Worm (Caenorhabditis elegans): ENCODE results near the gene F59A1.16.

The F59A1.16 gene

DNA sequence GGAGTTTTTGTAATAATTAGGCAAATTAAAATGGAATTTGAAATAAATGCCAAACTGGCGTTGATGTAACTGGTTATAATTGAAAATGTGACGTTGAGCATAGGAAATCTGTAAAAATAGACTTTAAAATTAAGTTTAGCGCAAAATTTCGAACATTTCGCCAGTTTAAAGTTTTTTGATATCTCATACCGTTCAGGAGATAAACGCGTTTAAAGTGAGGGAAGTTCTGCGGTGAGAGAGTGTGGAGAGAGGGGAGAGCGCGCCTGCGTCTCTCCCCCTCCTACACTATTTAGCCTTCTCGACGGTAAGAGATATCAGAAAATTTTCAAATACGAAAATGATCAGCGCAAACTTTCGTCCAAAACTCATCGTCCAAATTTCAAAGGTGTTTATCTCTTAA lies 8.2 kb downstream of the F59A1.16 start, which contains the start of gene str-92:
Gene str-92 (minus strand): TSS at position 101 of the 400 bp plus-strand sequence.
- no peak for TF ChIP-seq ceh-24 (tag; optimal IDR thresholded peaks at IDR 0.05)
- TF ChIP-seq ceh-34 (tag; optimal IDR thresholded peaks at IDR 0.05) = no peak
- TF ChIP-seq nfya-1 (tag; optimal IDR thresholded peaks at IDR 0.05) = no peak
- no peak for TF ChIP-seq tbx-2 (tag; optimal IDR thresholded peaks at IDR 0.05)
- TF ChIP-seq hlh-6 (tag; optimal IDR thresholded peaks at IDR 0.05) = no peak
- TF ChIP-seq rnt-1 (tag; optimal IDR thresholded peaks at IDR 0.05) = no peak
- no peak for TF ChIP-seq dve-1 (tag; optimal IDR thresholded peaks at IDR 0.05)
- TF ChIP-seq hlh-13 (GFP tag; optimal IDR thresholded peaks at IDR 0.05) = no peak
- no peak for TF ChIP-seq C08G9.2 (tag; optimal IDR thresholded peaks at IDR 0.05)
- TF ChIP-seq K02D7.2 (tag; optimal IDR thresholded peaks at IDR 0.05) = no peak
- TF ChIP-seq pha-4 (tag; optimal IDR thresholded peaks at IDR 0.05) = no peak
- no peak for TF ChIP-seq npax-4 (tag; optimal IDR thresholded peaks at IDR 0.05)

DNA sequence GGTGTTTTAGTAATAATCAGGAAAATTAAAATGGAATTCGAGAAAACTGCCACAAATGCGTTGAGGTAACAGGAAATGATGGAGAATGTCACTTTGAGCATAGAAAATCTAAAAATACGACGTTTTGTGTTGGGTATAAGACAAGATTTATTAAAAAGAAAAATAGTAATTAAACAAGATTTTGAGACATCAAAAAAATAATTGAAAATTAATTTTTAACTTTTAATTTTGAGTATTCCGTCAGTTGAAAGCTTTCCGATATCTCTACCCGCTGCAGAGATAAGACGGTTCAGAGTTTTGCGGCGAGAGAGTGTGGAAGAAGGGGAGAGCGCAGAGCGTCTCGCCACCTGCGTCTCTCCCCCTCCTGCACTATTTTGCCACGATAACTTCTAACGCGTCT lies 11.4 kb downstream of the F59A1.16 start, which contains the start of gene str-93:
Gene str-93 (minus strand): TSS at position 101 of the 400 bp plus-strand sequence.
- no peak for TF ChIP-seq hlh-8 (tag; optimal IDR thresholded peaks at IDR 0.05)
- TF ChIP-seq ama-1 (optimal IDR thresholded peaks at IDR 0.05) = no peak
- no peak for TF ChIP-seq T23F11.4 (GFP tag; optimal IDR thresholded peaks at IDR 0.05)
- no peak for TF ChIP-seq che-1 (tag; optimal IDR thresholded peaks at IDR 0.05)
- no peak for TF ChIP-seq pha-2 (tag; optimal IDR thresholded peaks at IDR 0.05)
- TF ChIP-seq pqm-1 (tag; optimal IDR thresholded peaks at IDR 0.05) = no peak
- no peak for TF ChIP-seq ceh-2 (tag; optimal IDR thresholded peaks at IDR 0.05)
- TF ChIP-seq K09A11.1 (tag; optimal IDR thresholded peaks at IDR 0.05; ENCODE audit: insufficient read depth) = no peak
- no peak for TF ChIP-seq dmd-4 (tag; optimal IDR thresholded peaks at IDR 0.05; ENCODE audit: borderline replicate concordance)
- no peak for TF ChIP-seq sox-2 (GFP tag; IDR thresholded peaks at IDR 0.05)
- TF ChIP-seq tbx-7 (tag; optimal IDR thresholded peaks at IDR 0.05) = no peak
- no peak for TF ChIP-seq unc-55 (GFP tag; optimal IDR thresholded peaks at IDR 0.05)
- TF ChIP-seq pha-4 (tag; optimal IDR thresholded peaks at IDR 0.05) = no peak

DNA sequence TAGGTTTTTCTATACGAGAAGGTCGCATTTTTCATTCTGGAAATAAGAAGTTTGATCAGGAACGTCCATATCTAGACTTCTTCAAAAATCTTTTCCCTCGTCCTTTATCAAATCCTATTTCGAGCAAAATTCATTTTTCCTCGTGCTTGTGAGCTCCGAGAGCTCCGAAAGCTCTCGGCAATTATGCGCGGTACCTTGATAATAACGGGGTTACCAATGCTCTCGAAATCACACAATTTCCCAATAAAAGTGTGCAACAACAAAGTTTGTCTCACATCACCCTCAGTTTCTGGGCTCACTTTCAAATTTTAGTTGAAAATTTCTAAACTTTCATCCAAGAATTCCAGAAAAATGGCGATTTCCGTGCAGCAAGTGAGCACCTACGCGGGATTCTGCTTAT lies 16.2 kb downstream of the F59A1.16 start, which contains the start of gene str-89:
Gene str-89 (plus strand): TSS at position 301 of the 400 bp plus-strand sequence.
- TF ChIP-seq zip-5 (tag; optimal IDR thresholded peaks at IDR 0.05) (no peak), tbx-2 (tag; optimal IDR thresholded peaks at IDR 0.05) (no peak), lin-11 (tag; optimal IDR thresholded peaks at IDR 0.05) (no peak), ceh-34 (tag; optimal IDR thresholded peaks at IDR 0.05) (no peak), elt-4 (tag; optimal IDR thresholded peaks at IDR 0.05) (no peak), pat-9 (tag; optimal IDR thresholded peaks at IDR 0.05) (no peak), pax-1 (tag; optimal IDR thresholded peaks at IDR 0.05) (no peak), sox-4 (tag; optimal IDR thresholded peaks at IDR 0.05) (no peak), T23F11.4 (GFP tag; optimal IDR thresholded peaks at IDR 0.05) (no peak), K09A11.1 (tag; optimal IDR thresholded peaks at IDR 0.05; ENCODE audit: insufficient read depth) (no peak)

DNA sequence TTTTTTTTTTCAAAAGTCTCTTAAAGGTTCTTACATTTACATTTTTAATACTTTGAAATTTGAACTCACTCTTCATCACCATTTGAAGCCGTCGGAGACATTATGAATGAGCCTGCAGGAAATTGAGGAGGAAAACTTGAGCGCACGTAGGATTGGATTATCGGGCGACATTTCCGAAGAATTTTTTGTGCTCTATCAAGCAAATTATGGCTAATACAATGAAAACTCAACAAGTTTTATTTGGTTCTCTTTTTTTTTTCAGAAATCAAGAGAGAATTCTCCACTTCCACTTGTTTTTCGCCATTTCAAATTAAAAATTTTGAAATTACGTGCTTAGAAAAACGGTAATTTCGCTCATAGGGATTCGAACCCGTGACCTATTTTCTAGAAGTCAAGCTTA lies 17.1 kb downstream of the F59A1.16 start, which contains the start of gene F59A1.12:
Gene F59A1.12 (minus strand): TSS at position 101 of the 400 bp plus-strand sequence.
- TF ChIP-seq npax-4 (tag; optimal IDR thresholded peaks at IDR 0.05) (no peak), ceh-24 (tag; optimal IDR thresholded peaks at IDR 0.05) (no peak), sdc-2 (tag; optimal IDR thresholded peaks at IDR 0.05) (no peak), ceh-48 (tag; optimal IDR thresholded peaks at IDR 0.05) (no peak), ceh-14 (tag; optimal IDR thresholded peaks at IDR 0.05) (no peak), ceh-45 (GFP tag; IDR thresholded peaks at IDR 0.05) (no peak), pag-3 (tag; optimal IDR thresholded peaks at IDR 0.05; ENCODE audit: borderline replicate concordance) (no peak), tbx-7 (tag; optimal IDR thresholded peaks at IDR 0.05) (no peak), unc-55 (GFP tag; optimal IDR thresholded peaks at IDR 0.05) (no peak), sox-2 (GFP tag; IDR thresholded peaks at IDR 0.05) (no peak), fkh-10 (GFP tag; optimal IDR thresholded peaks at IDR 0.05) (no peak)
